Worm (Caenorhabditis elegans) whole organism, L4/young adult: ENCODE measurements around the gene rpl-33.

Source experiments
- W03F9.2 ChIP-seq: fragments of 150-350 bp; optimal IDR thresholded peaks from 2 replicates; lab custom pipeline; 2014; ENCODE audit warnings: missing biosample characterization, missing genetic modification characterization
- him-1 ChIP-seq: sonication (generic microtip); optimal IDR thresholded peaks from 2 replicates; lab custom pipeline; 2016; ENCODE audit warnings: missing genotype, missing genetic modification reagents, missing genetic modification characterization, missing compliant biosample characterization

- TF ChIP-seq him-1 (tag; lab: Kevin White, UChicago) (no peak), W03F9.2 (no peak)
Measured at ce11 chrII:7102288-7102687, 3.1 kb upstream of the rpl-33 start.
